Worm (Caenorhabditis elegans): ENCODE data around the gene Y42G9A.2.
A peak's percentile ranks its signal among the peaks of the same experiment; 100 is the strongest.

Y42G9A.2 gene

DNA sequence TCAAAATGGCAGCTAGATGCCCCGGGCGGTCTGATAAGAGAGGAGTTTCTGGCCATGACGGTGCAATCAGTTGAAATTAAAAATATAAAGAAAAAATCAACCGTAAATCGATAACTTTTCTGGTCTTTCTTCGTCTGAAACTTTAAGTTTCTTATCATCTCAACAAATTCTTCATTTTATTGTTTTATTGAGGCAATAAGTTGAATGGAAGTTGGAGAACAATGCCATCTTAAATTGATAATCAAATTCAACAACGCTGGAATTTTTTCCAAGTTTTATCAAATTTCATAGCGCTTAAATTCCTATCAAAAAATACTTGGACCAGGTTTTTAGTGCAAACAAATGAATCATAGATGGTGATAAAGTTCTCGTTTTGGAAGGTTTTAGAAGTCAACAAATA is 31.0 kb upstream of the Y42G9A.2 start:
- TF ChIP-seq ekl-4 (GFP tag; IDR thresholded peaks at IDR 0.05) (no peak), egl-44 (GFP tag; IDR thresholded peaks at IDR 0.05) (no peak), athp-1 (tag; optimal IDR thresholded peaks at IDR 0.05) (no peak), nhr-80 (tag; optimal IDR thresholded peaks at IDR 0.05) (peak; percentile 84), attf-6 (GFP tag; IDR thresholded peaks at IDR 0.05) (no peak), F57A8.1 (GFP tag; optimal IDR thresholded peaks at IDR 0.05) (no peak)

DNA sequence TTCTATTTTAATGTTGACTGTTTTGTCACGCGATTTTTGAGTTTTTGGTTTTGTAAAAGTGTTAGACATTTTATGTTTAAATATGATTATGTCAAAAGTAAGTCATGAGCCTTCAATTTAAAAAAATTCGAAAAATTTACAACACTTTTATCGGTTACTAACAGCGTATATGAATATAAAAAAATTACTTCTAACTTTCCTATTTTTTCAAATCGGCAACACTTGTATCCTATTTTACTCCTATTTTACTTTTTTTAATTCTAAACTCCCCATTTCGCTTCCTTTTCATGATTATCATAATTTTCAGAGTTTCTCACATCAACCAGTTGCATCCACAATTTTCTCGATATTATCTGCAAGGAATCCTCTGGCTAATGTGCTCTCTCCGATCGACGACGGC is 29.7 kb upstream of the Y42G9A.2 start, which contains the start of gene kin-18:
Gene kin-18, plus strand, starts transcription at position 301 of the 400 bp plus-strand sequence.
- TF ChIP-seq hlh-12 (tag; optimal IDR thresholded peaks at IDR 0.05) (no peak), lsy-27 (tag; optimal IDR thresholded peaks at IDR 0.05; ENCODE audit: borderline replicate concordance, insufficient read depth) (no peak)

DNA sequence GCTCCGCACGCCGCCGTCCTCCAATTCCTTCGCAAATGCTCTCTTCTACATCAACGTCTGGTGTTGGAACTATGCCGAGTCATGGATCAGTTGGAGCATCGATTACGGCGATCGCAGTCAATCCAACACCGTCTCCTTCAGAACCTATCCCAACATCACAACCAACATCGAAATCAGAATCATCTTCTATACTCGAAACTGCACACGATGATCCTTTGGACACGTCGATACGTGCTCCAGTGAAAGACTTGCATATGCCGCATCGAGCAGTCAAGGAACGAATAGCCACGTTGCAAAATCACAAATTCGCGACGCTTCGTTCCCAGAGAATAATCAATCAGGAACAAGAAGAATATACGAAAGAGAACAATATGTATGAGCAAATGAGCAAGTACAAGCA is 27.0 kb upstream of the Y42G9A.2 start:
- TF ChIP-seq Y56A3A.18 (GFP tag; IDR thresholded peaks at IDR 0.05) = no peak
- TF ChIP-seq tlf-1 (GFP tag; optimal IDR thresholded peaks at IDR 0.05) = no peak
- no peak for TF ChIP-seq nhr-80 (tag; optimal IDR thresholded peaks at IDR 0.05)
- TF ChIP-seq tbx-9 (tag; optimal IDR thresholded peaks at IDR 0.05; ENCODE audit: borderline replicate concordance) = no peak
- TF ChIP-seq gei-17 (GFP tag; optimal IDR thresholded peaks at IDR 0.05) = no peak
- TF ChIP-seq dox-1 (GFP tag; IDR thresholded peaks at IDR 0.05) = no peak
- TF ChIP-seq lin-54 (GFP tag; optimal IDR thresholded peaks at IDR 0.05) = no peak
- TF ChIP-seq nhr-90 (tag; optimal IDR thresholded peaks at IDR 0.05) = no peak
- no peak for TF ChIP-seq snpc-3.4 (tag; optimal IDR thresholded peaks at IDR 0.05)
- TF ChIP-seq rpc-1 (optimal IDR thresholded peaks at IDR 0.05) = no peak
- TF ChIP-seq rpc-1 (tag; optimal IDR thresholded peaks at IDR 0.05) = no peak
- no peak for TF ChIP-seq chd-7 (tag; optimal IDR thresholded peaks at IDR 0.05)
- no peak for TF ChIP-seq ceh-91 (GFP tag; IDR thresholded peaks at IDR 0.05)
- TF ChIP-seq sptf-2 (GFP tag; optimal IDR thresholded peaks at IDR 0.05) = no peak
- TF ChIP-seq sdz-38 (tag; optimal IDR thresholded peaks at IDR 0.05) = no peak
- no peak for TF ChIP-seq lsy-27 (tag; optimal IDR thresholded peaks at IDR 0.05; ENCODE audit: borderline replicate concordance, insufficient read depth)
- no peak for TF ChIP-seq ceh-79 (tag; optimal IDR thresholded peaks at IDR 0.05)
- no peak for TF ChIP-seq hlh-12 (tag; optimal IDR thresholded peaks at IDR 0.05)
- no peak for TF ChIP-seq F39B2.1 (GFP tag; IDR thresholded peaks at IDR 0.05)
- no peak for TF ChIP-seq dpl-1 (GFP tag; optimal IDR thresholded peaks at IDR 0.05)

DNA sequence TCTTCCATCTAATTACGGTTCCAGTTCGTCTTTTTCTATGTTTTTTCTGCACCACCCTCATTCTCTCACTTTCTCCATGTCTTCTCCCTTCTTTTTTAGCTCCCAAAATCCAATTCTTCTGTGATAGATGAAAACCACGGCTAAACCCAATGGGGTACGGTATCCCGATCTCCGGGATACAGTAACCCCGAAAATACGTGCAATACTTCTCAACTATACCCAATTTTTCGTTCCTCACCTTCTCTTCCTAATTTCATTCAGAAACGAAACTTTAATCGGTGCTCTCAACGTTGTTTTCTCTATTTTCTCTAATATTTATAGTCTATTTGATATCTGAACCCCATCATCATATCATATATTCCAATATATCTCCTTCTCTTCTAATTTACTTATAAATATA is 24.3 kb upstream of the Y42G9A.2 start:
- 0 out of 2 replicates have a peak, but pooled peaks have one; percentile 4 for TF ChIP-seq dox-1 (GFP tag; IDR thresholded peaks at IDR 0.05)
- TF ChIP-seq him-1 (tag; optimal IDR thresholded peaks at IDR 0.05) = peak; percentile 42
- TF ChIP-seq madf-10 (tag; optimal IDR thresholded peaks at IDR 0.05) = no peak
- TF ChIP-seq F52B5.7 (tag; optimal IDR thresholded peaks at IDR 0.05) = peak; percentile 40
- TF ChIP-seq unc-62 (GFP tag; optimal IDR thresholded peaks at IDR 0.05) = no peak
- no peak for TF ChIP-seq dpl-1 (GFP tag; optimal IDR thresholded peaks at IDR 0.05)
- TF ChIP-seq aptf-3 (GFP tag; IDR thresholded peaks at IDR 0.05) = peak; percentile 64; the same call in 1 of the 2 replicates
- no peak for TF ChIP-seq sea-2 (GFP tag; IDR thresholded peaks at IDR 0.05)
- TF ChIP-seq attf-6 (GFP tag; IDR thresholded peaks at IDR 0.05) = 0 out of 2 replicates have a peak, but pooled peaks have one; percentile 18
- peak; percentile 14 for TF ChIP-seq tbp1 (GFP tag; optimal IDR thresholded peaks at IDR 0.05)
- TF ChIP-seq cebp-2 (GFP tag; IDR thresholded peaks at IDR 0.05) = 0 out of 2 replicates have a peak, but pooled peaks have one; percentile 28
- no peak for TF ChIP-seq tlf-1 (GFP tag; optimal IDR thresholded peaks at IDR 0.05)
- TF ChIP-seq athp-1 (tag; optimal IDR thresholded peaks at IDR 0.05) = peak; percentile 50
- TF ChIP-seq ztf-25 (GFP tag; IDR thresholded peaks at IDR 0.05) = 0 out of 2 replicates have a peak, but pooled peaks have one; percentile 9
- 0 out of 2 replicates have a peak, but pooled peaks have one; percentile 11 for TF ChIP-seq pbrm-1 (GFP tag; IDR thresholded peaks at IDR 0.05)
- TF ChIP-seq sdz-38 (tag; optimal IDR thresholded peaks at IDR 0.05) = no peak
- TF ChIP-seq madf-6 (GFP tag; IDR thresholded peaks at IDR 0.05) = peak; percentile 33; the same call in 1 of the 2 replicates
- peak; percentile 18 for TF ChIP-seq hrde-1 (tag; optimal IDR thresholded peaks at IDR 0.05; ENCODE audit: borderline replicate concordance)
- TF ChIP-seq cebp-1 (GFP tag; IDR thresholded peaks at IDR 0.05) = no peak
- TF ChIP-seq cebp-1 (tag; optimal IDR thresholded peaks at IDR 0.05) = peak; percentile 24
- TF ChIP-seq lin-35 (GFP tag; optimal IDR thresholded peaks at IDR 0.05) = peak in 1 of 3 experiments; percentile 62
- no peak for TF ChIP-seq dpff-1 (tag; optimal IDR thresholded peaks at IDR 0.05)
- 0 out of 2 replicates have a peak, but pooled peaks have one; percentile 11 for TF ChIP-seq ceh-100 (GFP tag; IDR thresholded peaks at IDR 0.05)
- no peak for TF ChIP-seq hlh-26 (GFP tag; conservative IDR thresholded peaks at IDR 0.05)
- TF ChIP-seq K12H6.12 (tag; optimal IDR thresholded peaks at IDR 0.05) = peak; percentile 6

Measured in whole organism, young adult.